Worm (Caenorhabditis elegans) whole organism, L1 larva: ENCODE data around the gene enri-1.

ENCODE experiments used
- ces-1 ChIP-seq: fragments of 150-350 bp; optimal IDR thresholded peaks from 2 replicates; lab custom pipeline; 2014; ENCODE audit warnings: missing biosample characterization, missing genetic modification reagents, missing genetic modification characterization
- dpl-1 ChIP-seq, 3 experiments: fragments of 150-350 bp in 2 of 3; sonication (generic microtip) in 1 of 3; optimal IDR thresholded peaks; 2 replicates each; lab custom pipeline; 2014 to 2017; ENCODE audit warnings: missing biosample characterization in 3 of 3, missing genetic modification characterization in 3 of 3, missing genetic modification reagents in 3 of 3
- egl-27 ChIP-seq, 2 experiments: fragments of 150-350 bp in 1 of 2; sonication (generic microtip); optimal IDR thresholded peaks; 3 replicates each; lab custom pipeline; 2017 to 2018; ENCODE audit warnings: missing biosample characterization in 2 of 2, missing genetic modification characterization in 2 of 2, missing genetic modification reagents in 2 of 2
- lin-35 ChIP-seq, 2 experiments: fragments of 150-350 bp; optimal IDR thresholded peaks; 2 replicates each; lab custom pipeline; 2014; ENCODE audit warnings: missing biosample characterization in 2 of 2, missing genetic modification characterization in 2 of 2, missing genetic modification reagents in 2 of 2
- lin-39 ChIP-seq: fragments of 150-350 bp; optimal IDR thresholded peaks from 2 replicates; lab custom pipeline; 2014; ENCODE audit warnings: missing biosample characterization, missing genetic modification reagents, missing genetic modification characterization
- lsy-2 ChIP-seq, 2 experiments: fragments of 150-350 bp; optimal IDR thresholded peaks; 2 replicates each; lab custom pipeline; 2014; ENCODE audit warnings: missing biosample characterization in 2 of 2, missing genetic modification characterization in 2 of 2
- nhr-12 ChIP-seq: sonication (generic microtip); optimal IDR thresholded peaks from 2 replicates; lab custom pipeline; 2017; ENCODE audit warnings: missing biosample characterization, missing genetic modification characterization
- skn-1 ChIP-seq: fragments of 150-350 bp; optimal IDR thresholded peaks from 2 replicates; lab custom pipeline; 2014; ENCODE audit warnings: missing biosample characterization, missing genetic modification characterization
- unc-62 ChIP-seq: fragments of 150-350 bp; optimal IDR thresholded peaks from 2 replicates; lab custom pipeline; 2014; ENCODE audit warnings: missing biosample characterization, missing genetic modification reagents, missing genetic modification characterization
- unc-98 ChIP-seq: fragments of 200-800 bp; sonication (Bioruptor generic); IDR thresholded peaks from 2 replicates; pipeline ENCODE4 v1.3.6; 2022; ENCODE audit warnings: missing genetic modification characterization, missing compliant biosample characterization

DNA sequence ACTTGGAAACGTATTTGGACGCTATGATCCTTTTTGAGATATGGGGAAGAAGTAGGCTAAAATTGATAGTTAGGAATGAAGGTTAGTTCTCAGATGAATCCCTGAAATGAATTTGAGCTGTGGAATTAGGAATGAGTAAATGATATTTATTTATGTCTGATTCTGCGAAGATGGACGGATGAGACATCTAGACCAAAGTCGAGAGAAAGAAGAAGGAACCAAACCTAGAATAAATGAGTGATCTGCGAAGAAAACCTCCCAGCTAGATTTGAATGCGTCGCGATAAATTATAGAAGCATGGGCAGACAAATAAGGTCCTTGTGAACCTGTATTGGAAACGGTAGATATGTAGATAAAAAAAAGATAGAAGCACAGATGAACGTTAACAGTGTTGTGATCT, 18.6 kb upstream of the enri-1 start, which contains the start of gene F43C11.16:
- TF ChIP-seq skn-1 (no peak), unc-62 (GFP tag; lab: Kevin White, UChicago) (no peak), egl-27 (tag; optimal IDR thresholded peaks at IDR 0.05; lab: Kevin White, UChicago) (no peak), lin-35 (GFP tag; optimal IDR thresholded peaks at IDR 0.05; lab: Kevin White, UChicago) (no peak), unc-98 (no peak), lsy-2 (tag; optimal IDR thresholded peaks at IDR 0.05; lab: Kevin White, UChicago) (no peak), lin-39 (tag; lab: Kevin White, UChicago) (no peak), nhr-12 (no peak), ces-1 (GFP tag; lab: Kevin White, UChicago) (no peak), dpl-1 (GFP tag; optimal IDR thresholded peaks at IDR 0.05; lab: Kevin White, UChicago) (no peak)
